Fruit fly (Drosophila melanogaster): ENCODE results near the gene Zmynd10.
A peak's percentile ranks its signal among the peaks of the same experiment; 100 is the strongest.

Gene Zmynd10

dm6 chr3L:13017803-13018324 is 8.4 kb downstream of the Zmynd10 start, which contains the start of the genes mRpL20 and Icmt (continued):
- TF ChIP-seq CG2889 (GFP tag; IDR thresholded peaks at IDR 0.05), result peak; percentile 92
- TF ChIP-seq CG3065 (GFP tag; optimal IDR thresholded peaks at IDR 0.05), result peak; percentile 64
- peak; percentile 89 for TF ChIP-seq CG16779 (GFP tag; IDR thresholded peaks at IDR 0.05)
- TF ChIP-seq stc (GFP tag; IDR thresholded peaks at IDR 0.05), result peak; percentile 96
- TF ChIP-seq lov (optimal IDR thresholded peaks at IDR 0.05), result no peak
- peak; percentile 91 for TF ChIP-seq lov (GFP tag; IDR thresholded peaks at IDR 0.05)
- TF ChIP-seq pzg (GFP tag; optimal IDR thresholded peaks at IDR 0.05), result peak; percentile 22
- TF ChIP-seq CG10147 (GFP tag; optimal IDR thresholded peaks at IDR 0.05), result peak; percentile 77
- TF ChIP-seq CG12744 (GFP tag; optimal IDR thresholded peaks at IDR 0.05), result peak; percentile 29
- TF ChIP-seq CG9727 (GFP tag; optimal IDR thresholded peaks at IDR 0.05), result peak; percentile 87
- peak; percentile 93 for TF ChIP-seq B-H2 (GFP tag; optimal IDR thresholded peaks at IDR 0.05)
- peak; percentile 90; the same call in 2 of the 3 replicates for TF ChIP-seq gce (GFP tag; IDR thresholded peaks at IDR 0.05)
- TF ChIP-seq CG18619 (GFP tag; optimal IDR thresholded peaks at IDR 0.05), result peak; percentile 87
- peak; percentile 27 for TF ChIP-seq Jarid2 (GFP tag; optimal IDR thresholded peaks at IDR 0.05)
- TF ChIP-seq CG10321 (GFP tag; IDR thresholded peaks at IDR 0.05), result peak; percentile 74
- TF ChIP-seq CG5245 (GFP tag; optimal IDR thresholded peaks at IDR 0.05), result peak; percentile 40
- TF ChIP-seq CG8944 (GFP tag; optimal IDR thresholded peaks at IDR 0.05), result peak; percentile 38
- TF ChIP-seq HHEX (GFP tag; optimal IDR thresholded peaks at IDR 0.05), result peak; percentile 80
- peak in 1 of 2 experiments; percentile 45 for TF ChIP-seq chif (GFP tag; optimal IDR thresholded peaks at IDR 0.05)
- peak; percentile 81 for TF ChIP-seq slou (GFP tag; optimal IDR thresholded peaks at IDR 0.05)
- peak; percentile 91 for TF ChIP-seq CG11504 (tag; optimal IDR thresholded peaks at IDR 0.05)
- no peak for TF ChIP-seq Camta (GFP tag; optimal IDR thresholded peaks at IDR 0.05)
- no peak for TF ChIP-seq Neu2 (GFP tag; optimal IDR thresholded peaks at IDR 0.05; ENCODE audit: borderline replicate concordance)
- TF ChIP-seq kay (GFP tag; optimal IDR thresholded peaks at IDR 0.05), result peak; percentile 75
- TF ChIP-seq CG17385 (GFP tag; optimal IDR thresholded peaks at IDR 0.05), result peak; percentile 91
- peak; percentile 85 for TF ChIP-seq CG13894 (tag; optimal IDR thresholded peaks at IDR 0.05)
- peak; percentile 88 for TF ChIP-seq CG9437 (GFP tag; optimal IDR thresholded peaks at IDR 0.05)
- peak; percentile 18 for TF ChIP-seq HLH54F (GFP tag; optimal IDR thresholded peaks at IDR 0.05)
- TF ChIP-seq Ets65A (GFP tag), result no peak
- peak; percentile 82 for TF ChIP-seq CG4424 (GFP tag; optimal IDR thresholded peaks at IDR 0.05)
- TF ChIP-seq CG12104 (GFP tag; optimal IDR thresholded peaks at IDR 0.05), result peak; percentile 72
- no peak for TF ChIP-seq fd64A (GFP tag; optimal IDR thresholded peaks at IDR 0.05)
- peak; percentile 54 for TF ChIP-seq sqz (GFP tag; optimal IDR thresholded peaks at IDR 0.05)
- TF ChIP-seq en (GFP tag; optimal IDR thresholded peaks at IDR 0.05), result no peak
- peak; percentile 89 for TF ChIP-seq CG4404 (GFP tag; IDR thresholded peaks at IDR 0.05)
- peak; percentile 82 for TF ChIP-seq Adf1 (GFP tag; IDR thresholded peaks at IDR 0.05)
- peak; percentile 93 for TF ChIP-seq CG30403 (GFP tag; optimal IDR thresholded peaks at IDR 0.05)
- TF ChIP-seq BtbVII (GFP tag; optimal IDR thresholded peaks at IDR 0.05), result peak; percentile 72
- no peak for TF ChIP-seq fu2 (GFP tag; optimal IDR thresholded peaks at IDR 0.05)
- peak; percentile 79 for TF ChIP-seq onecut (GFP tag; IDR thresholded peaks at IDR 0.05)
- peak; percentile 25 for TF ChIP-seq CG8359 (GFP tag; optimal IDR thresholded peaks at IDR 0.05; ENCODE audit: borderline replicate concordance)
- no peak for TF ChIP-seq CG17912 (GFP tag; optimal IDR thresholded peaks at IDR 0.05)
- TF ChIP-seq D (optimal IDR thresholded peaks at IDR 0.05), result no peak
- peak; percentile 64 for TF ChIP-seq D (GFP tag; optimal IDR thresholded peaks at IDR 0.05)
- TF ChIP-seq CG1529 (GFP tag; optimal IDR thresholded peaks at IDR 0.05), result peak; percentile 83
- no peak for TF ChIP-seq Dad (GFP tag; optimal IDR thresholded peaks at IDR 0.05)
- peak; percentile 49 for TF ChIP-seq Bdp1 (GFP tag; optimal IDR thresholded peaks at IDR 0.05)
- peak; percentile 36 for TF ChIP-seq CG1647 (GFP tag; optimal IDR thresholded peaks at IDR 0.05)
- TF ChIP-seq usp (GFP tag; optimal IDR thresholded peaks at IDR 0.05), result no peak
- peak; percentile 93 for TF ChIP-seq CG6175 (GFP tag; IDR thresholded peaks at IDR 0.05)
- TF ChIP-seq CkIIα-i1 (GFP tag; IDR thresholded peaks at IDR 0.05), result peak; percentile 55; the same call in 1 of the 2 replicates
- peak; percentile 77 for TF ChIP-seq CG6791 (GFP tag; IDR thresholded peaks at IDR 0.05; ENCODE audit: partially characterized antibody)
